Worm (Caenorhabditis elegans): ENCODE data around the gene F23A7.8.

F23A7.8 gene

DNA sequence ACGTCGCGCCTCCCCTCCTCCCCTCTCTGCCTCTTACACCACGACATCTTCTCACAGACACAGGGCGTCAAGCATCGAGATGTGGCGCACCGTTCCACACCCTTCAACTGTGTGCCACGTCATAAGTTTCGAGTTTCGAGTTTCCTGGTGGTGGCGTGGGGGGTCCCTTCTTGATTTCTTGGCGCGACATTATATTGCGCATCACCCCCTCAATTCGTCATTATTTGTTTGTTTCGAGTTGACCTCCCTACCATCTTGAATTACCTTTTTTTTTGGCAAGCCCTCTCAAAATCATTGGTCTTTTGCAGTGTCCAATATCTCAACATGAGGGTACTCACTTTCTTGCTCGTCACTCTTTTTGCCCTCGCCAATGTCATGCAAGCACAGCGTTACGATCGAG is 29.1 kb upstream of the F23A7.8 start, which contains the start of gene nlp-67:
nlp-67 (plus strand) TSS at position 301 of the 400 bp plus-strand sequence.
- no peak for TF ChIP-seq madf-6 (GFP tag; IDR thresholded peaks at IDR 0.05)
- peak; percentile 24; the same call in 1 of the 2 replicates for TF ChIP-seq zfh-2 (GFP tag; conservative IDR thresholded peaks at IDR 0.05)
- TF ChIP-seq lir-1 (GFP tag; conservative IDR thresholded peaks at IDR 0.05) = no peak

DNA sequence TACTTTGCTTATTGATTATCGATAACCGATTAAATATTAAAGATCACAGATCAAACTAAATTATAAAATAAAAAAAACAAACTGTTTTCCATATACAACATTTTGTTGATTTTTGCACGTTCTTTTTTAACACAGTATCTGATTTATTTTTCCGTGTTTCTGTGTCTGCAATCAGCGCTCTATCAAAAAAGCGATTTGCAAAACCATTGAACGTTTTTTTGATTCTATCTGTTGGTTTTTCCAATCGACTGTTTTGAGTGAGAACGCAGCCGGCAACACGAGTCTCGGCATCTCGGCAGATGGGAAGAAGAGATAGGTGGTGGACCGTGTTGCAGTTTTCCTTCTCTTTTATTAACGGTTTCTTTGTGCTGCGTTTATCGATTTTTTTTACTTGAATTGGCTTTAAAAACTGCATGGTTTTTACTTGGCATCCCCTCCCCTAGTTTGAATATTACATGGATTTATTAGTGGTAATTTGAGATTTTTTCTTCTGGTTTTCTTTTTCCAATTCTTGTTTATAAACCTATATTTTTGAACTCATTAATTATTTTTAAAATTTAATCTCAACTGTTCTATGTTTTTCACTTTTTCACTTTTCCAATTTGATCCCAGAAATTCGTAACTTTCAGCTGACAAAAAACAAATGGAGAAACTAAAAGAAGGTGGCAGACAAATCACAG is 23.8 kb upstream of the F23A7.8 start, which contains the start of gene slc-25A21:
slc-25A21 (plus strand) TSS at position 630 of the 680 bp plus-strand sequence.
- TF ChIP-seq lin-35 (GFP tag; optimal IDR thresholded peaks at IDR 0.05) (no peak), bed-1 (GFP tag; IDR thresholded peaks at IDR 0.05) (no peak), mes-4 (tag; optimal IDR thresholded peaks at IDR 0.05) (no peak), ztf-3 (GFP tag; optimal IDR thresholded peaks at IDR 0.05) (no peak), ccch-3 (GFP tag; optimal IDR thresholded peaks at IDR 0.05) (no peak)

DNA sequence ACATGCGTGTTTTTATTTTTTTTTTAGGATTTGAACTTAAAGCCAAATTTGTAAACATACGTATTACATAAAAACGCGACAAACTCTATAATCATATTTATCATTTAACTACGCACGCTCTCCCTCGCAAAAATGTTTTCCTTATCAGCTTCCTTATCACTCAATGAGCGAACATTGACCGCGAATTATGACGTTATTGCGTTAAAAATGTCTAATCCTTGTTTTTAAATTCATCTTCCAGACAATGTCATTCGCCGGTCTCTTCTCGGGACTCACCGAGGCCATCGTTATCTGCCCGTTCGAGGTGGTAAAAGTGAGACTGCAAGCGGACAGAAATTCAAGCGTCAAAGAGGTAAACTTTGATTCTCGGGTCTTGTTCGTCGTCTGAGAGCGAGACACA is 20.6 kb upstream of the F23A7.8 start:
- peak; percentile 25 for TF ChIP-seq pha-4 (tag; optimal IDR thresholded peaks at IDR 0.05)
- no peak for TF ChIP-seq madf-6 (GFP tag; IDR thresholded peaks at IDR 0.05)
- peak; percentile 82 for TF ChIP-seq ztf-22 (GFP tag; optimal IDR thresholded peaks at IDR 0.05)
- peak; percentile 98 for TF ChIP-seq nhr-80 (tag; optimal IDR thresholded peaks at IDR 0.05)
- TF ChIP-seq ztf-26 (tag; optimal IDR thresholded peaks at IDR 0.05) = no peak
- TF ChIP-seq Y56A3A.18 (GFP tag; IDR thresholded peaks at IDR 0.05) = no peak
- TF ChIP-seq ets-4 (GFP tag; optimal IDR thresholded peaks at IDR 0.05) = peak; percentile 71
- TF ChIP-seq chd-7 (tag; optimal IDR thresholded peaks at IDR 0.05) = peak; percentile 9
- no peak for TF ChIP-seq snpc-4 (GFP tag; optimal IDR thresholded peaks at IDR 0.05)
- peak in 2 of 4 experiments; percentile 21 to 42 for TF ChIP-seq snpc-4 (tag; optimal IDR thresholded peaks at IDR 0.05)
- peak; percentile 91 for TF ChIP-seq atf-7 (tag; optimal IDR thresholded peaks at IDR 0.05)
- peak; percentile 18 to 59 for TF ChIP-seq let-607 (tag; optimal IDR thresholded peaks at IDR 0.05)
- TF ChIP-seq nfya-1 (tag; optimal IDR thresholded peaks at IDR 0.05; ENCODE audit: borderline replicate concordance, insufficient read depth) = no peak
- no peak for TF ChIP-seq K11D2.4 (GFP tag; IDR thresholded peaks at IDR 0.05)
- TF ChIP-seq B0261.1 (tag; optimal IDR thresholded peaks at IDR 0.05) = no peak
- no peak for TF ChIP-seq ztf-6 (GFP tag; IDR thresholded peaks at IDR 0.05)
- TF ChIP-seq egl-18 (GFP tag; IDR thresholded peaks at IDR 0.05) = no peak
- peak; percentile 35; the same call in 1 of the 2 replicates for TF ChIP-seq B0336.3 (GFP tag; IDR thresholded peaks at IDR 0.05)
- peak; percentile 60 for TF ChIP-seq lin-40 (tag; optimal IDR thresholded peaks at IDR 0.05)
- peak; percentile 20 for TF ChIP-seq ZK185.1 (tag; optimal IDR thresholded peaks at IDR 0.05; ENCODE audit: poor library complexity, severe bottlenecking)
- TF ChIP-seq nhr-120 (GFP tag; IDR thresholded peaks at IDR 0.05) = no peak
- peak; percentile 57 for TF ChIP-seq nhr-90 (tag; optimal IDR thresholded peaks at IDR 0.05)
- peak; percentile 60 for TF ChIP-seq madf-10 (tag; optimal IDR thresholded peaks at IDR 0.05)
- no peak for TF ChIP-seq ceh-27 (GFP tag; optimal IDR thresholded peaks at IDR 0.05)
- TF ChIP-seq pbrm-1 (GFP tag; IDR thresholded peaks at IDR 0.05) = no peak
- no peak for TF ChIP-seq ccch-3 (GFP tag; optimal IDR thresholded peaks at IDR 0.05)

DNA sequence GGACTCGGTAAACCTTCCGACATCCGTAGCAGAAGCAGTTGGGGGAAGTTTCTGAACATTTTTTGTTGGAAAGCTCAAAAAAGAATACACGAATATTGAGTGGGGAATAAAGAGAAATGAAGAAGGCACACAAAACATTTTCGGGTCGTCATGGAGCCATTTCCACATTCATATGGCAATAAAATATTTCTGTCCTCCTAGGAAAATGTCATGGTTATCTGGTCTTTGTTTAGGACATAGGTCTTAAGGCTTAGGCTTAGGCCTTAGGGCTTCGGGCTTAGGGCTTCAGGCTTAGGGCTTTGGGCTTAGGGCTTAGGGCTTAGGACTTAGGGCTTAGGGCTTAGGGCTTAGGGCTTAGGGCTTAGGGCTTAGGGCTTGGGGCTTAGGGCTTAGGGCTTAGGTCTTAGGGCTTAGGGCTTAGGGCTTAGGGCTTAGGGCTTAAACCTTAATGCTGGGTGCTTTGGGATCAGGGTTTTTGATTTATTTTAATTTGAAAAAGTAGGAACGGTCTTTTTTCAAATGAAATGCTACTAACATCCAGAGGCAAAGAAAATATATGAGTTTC is 13.9 kb upstream of the F23A7.8 start, which contains the start of gene R11.3:
R11.3 (minus strand) TSS at position 51 of the 565 bp plus-strand sequence.
- TF ChIP-seq hmg-20 (GFP tag; IDR thresholded peaks at IDR 0.05) = 0 out of 2 replicates have a peak, but pooled peaks have one; percentile 29
- 0 out of 2 replicates have a peak, but pooled peaks have one; percentile 47 for TF ChIP-seq ekl-4 (GFP tag; IDR thresholded peaks at IDR 0.05)
- TF ChIP-seq mcd-1 (GFP tag; IDR thresholded peaks at IDR 0.05) = no peak

Measured in whole organism, young adult.